Worm (Caenorhabditis elegans): ENCODE data around the gene R10E4.7.

ce11 chrIII:4247571-4247970 is 47.0 kb upstream of the R10E4.7 start, which contains the start of gene Y44F5A.1:
- TF ChIP-seq him-1 (tag; optimal IDR thresholded peaks at IDR 0.05) (no peak), W03F9.2 (tag; optimal IDR thresholded peaks at IDR 0.05) (no peak), dao-5 (tag; optimal IDR thresholded peaks at IDR 0.05) (no peak)
